Worm (Caenorhabditis elegans): ENCODE results near the gene pgph-3.

DNA sequence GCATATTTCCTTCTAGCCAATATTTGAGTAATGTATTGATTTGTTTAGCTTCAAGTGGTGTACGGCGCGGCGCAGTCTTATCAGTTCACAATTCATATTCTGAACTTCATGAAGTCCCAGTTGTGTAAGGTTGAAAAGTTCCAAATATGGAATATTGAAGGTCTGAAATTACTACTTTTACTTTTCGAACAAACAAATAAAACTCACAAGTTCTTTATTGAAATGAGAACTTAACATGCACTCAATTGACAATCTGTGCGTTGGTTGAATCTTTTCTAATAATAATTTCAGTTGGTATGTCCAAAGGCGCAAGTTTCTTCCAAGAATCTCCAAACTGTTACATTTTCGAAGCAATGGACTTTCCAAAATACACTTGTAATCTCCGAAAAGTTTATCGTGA lies 4.9 kb downstream of the pgph-3 start, which contains the start of gene C53A3.4:
- no peak for TF ChIP-seq nhr-11 (tag; optimal IDR thresholded peaks at IDR 0.05)
- no peak for TF ChIP-seq lin-11 (tag; optimal IDR thresholded peaks at IDR 0.05)
- TF ChIP-seq nfya-1 (tag; optimal IDR thresholded peaks at IDR 0.05) = no peak
- TF ChIP-seq ama-1 (optimal IDR thresholded peaks at IDR 0.05) = no peak
- no peak for TF ChIP-seq elt-2 (tag; optimal IDR thresholded peaks at IDR 0.05)

Data from whole organism, late embryonic.